Worm (Caenorhabditis elegans) whole organism, L3 larva: ENCODE results near the gene rpl-28.

Source experiments
- R02D3.7 ChIP-seq: fragments of 150-350 bp; optimal IDR thresholded peaks from 2 replicates; lab custom pipeline; 2014; ENCODE audit warnings: missing biosample characterization, missing genetic modification characterization
- ZK546.5 ChIP-seq: sonication (generic microtip); optimal IDR thresholded peaks from 2 replicates; lab custom pipeline; 2017; ENCODE audit warnings: missing biosample characterization, missing genetic modification characterization
- ama-1 ChIP-seq: fragments of 150-350 bp; optimal IDR thresholded peaks from 2 replicates; lab custom pipeline; 2018
- ceh-16 ChIP-seq: sonication (generic microtip); optimal IDR thresholded peaks from 2 replicates; lab custom pipeline; 2017; ENCODE audit warnings: missing biosample characterization, missing genetic modification characterization
- ceh-82 ChIP-seq: fragments of 150-350 bp; optimal IDR thresholded peaks from 2 replicates; lab custom pipeline; 2014; ENCODE audit warnings: missing biosample characterization, missing genetic modification characterization
- ceh-9 ChIP-seq: sonication (generic microtip); optimal IDR thresholded peaks from 2 replicates; lab custom pipeline; 2018; ENCODE audit warnings: missing biosample characterization, missing genetic modification characterization
- daf-12 ChIP-seq: fragments of 150-350 bp; optimal IDR thresholded peaks from 2 replicates; lab custom pipeline; 2014; ENCODE audit warnings: missing biosample characterization, missing genetic modification reagents, missing genetic modification characterization
- egl-5 ChIP-seq: fragments of 150-350 bp; optimal IDR thresholded peaks from 2 replicates; lab custom pipeline; 2017; ENCODE audit warnings: missing biosample characterization, missing genetic modification reagents, missing genetic modification characterization, inconsistent platforms
- elt-1 ChIP-seq: fragments of 150-350 bp; optimal IDR thresholded peaks from 2 replicates; lab custom pipeline; 2014; ENCODE audit warnings: missing biosample characterization, missing genetic modification characterization
- elt-2 ChIP-seq: sonication (generic microtip); optimal IDR thresholded peaks from 2 replicates; lab custom pipeline; 2016; ENCODE audit warnings: missing genetic modification reagents, mild to moderate bottlenecking, missing genetic modification characterization, missing compliant biosample characterization
- fkh-10 ChIP-seq: sonication (generic microtip); optimal IDR thresholded peaks from 2 replicates; lab custom pipeline; 2017; ENCODE audit warnings: missing biosample characterization, missing genetic modification reagents, missing genetic modification characterization
- fkh-2 ChIP-seq: fragments of 150-350 bp; optimal IDR thresholded peaks from 2 replicates; lab custom pipeline; 2014; ENCODE audit warnings: missing biosample characterization, missing genetic modification reagents, missing genetic modification characterization
- hmg-11 ChIP-seq: sonication (generic microtip); optimal IDR thresholded peaks from 2 replicates; lab custom pipeline; 2016; ENCODE audit warnings: missing genetic modification characterization, missing compliant biosample characterization
- jun-1 ChIP-seq: fragments of 150-350 bp; optimal IDR thresholded peaks from 2 replicates; lab custom pipeline; 2014; ENCODE audit warnings: missing biosample characterization, missing genetic modification reagents, missing genetic modification characterization
- lin-15B ChIP-seq: fragments of 150-350 bp; optimal IDR thresholded peaks from 2 replicates; lab custom pipeline; 2014; ENCODE audit warnings: missing biosample characterization, missing genetic modification characterization
- lin-39 ChIP-seq: fragments of 150-350 bp; optimal IDR thresholded peaks from 2 replicates; lab custom pipeline; 2018; ENCODE audit warnings: missing biosample characterization, missing genetic modification reagents, missing genetic modification characterization
- lsy-12 ChIP-seq: sonication (generic microtip); optimal IDR thresholded peaks from 2 replicates; lab custom pipeline; 2016; ENCODE audit warnings: mild to moderate bottlenecking, missing genetic modification characterization, missing compliant biosample characterization
- mdl-1 ChIP-seq: fragments of 150-350 bp; optimal IDR thresholded peaks from 2 replicates; lab custom pipeline; 2014; ENCODE audit warnings: missing biosample characterization, missing genetic modification characterization
- mml-1 ChIP-seq: fragments of 150-350 bp; sonication (generic microtip); optimal IDR thresholded peaks from 3 replicates; lab custom pipeline; 2014; ENCODE audit warnings: missing biosample characterization, missing genetic modification characterization
- nfya-1 ChIP-seq: sonication (generic microtip); optimal IDR thresholded peaks from 2 replicates; lab custom pipeline; 2017; ENCODE audit warnings: missing genetic modification characterization, mild to moderate bottlenecking, missing compliant biosample characterization, antibody characterized with exemption, moderate library complexity; ENCODE audit not compliant: insufficient read depth
- nhr-11 ChIP-seq: fragments of 150-350 bp; optimal IDR thresholded peaks from 2 replicates; lab custom pipeline; 2014; ENCODE audit warnings: missing biosample characterization, missing genetic modification characterization
- nhr-12 ChIP-seq: fragments of 150-350 bp; optimal IDR thresholded peaks from 2 replicates; lab custom pipeline; 2014; ENCODE audit warnings: missing biosample characterization, missing genetic modification characterization
- nhr-23 ChIP-seq: fragments of 150-350 bp; optimal IDR thresholded peaks from 2 replicates; lab custom pipeline; 2014; ENCODE audit warnings: missing biosample characterization, missing genetic modification reagents, missing genetic modification characterization
- nhr-237 ChIP-seq: fragments of 150-350 bp; optimal IDR thresholded peaks from 2 replicates; lab custom pipeline; 2014; ENCODE audit warnings: missing biosample characterization, missing genetic modification characterization
- nhr-25 ChIP-seq: sonication (generic microtip); optimal IDR thresholded peaks from 2 replicates; lab custom pipeline; 2017; ENCODE audit warnings: missing biosample characterization, missing genetic modification characterization
- nhr-43 ChIP-seq: sonication (generic microtip); optimal IDR thresholded peaks from 2 replicates; lab custom pipeline; 2016; ENCODE audit warnings: mild to moderate bottlenecking, missing genetic modification characterization, missing compliant biosample characterization; ENCODE audit not compliant: poor library complexity, severe bottlenecking
- nhr-76 ChIP-seq: fragments of 150-350 bp; sonication (generic microtip); optimal IDR thresholded peaks from 5 replicates; lab custom pipeline; 2014; ENCODE audit warnings: missing biosample characterization, missing genetic modification characterization
- nhr-77 ChIP-seq: fragments of 150-350 bp; optimal IDR thresholded peaks from 2 replicates; lab custom pipeline; 2014; ENCODE audit warnings: missing biosample characterization, missing genetic modification characterization
- pha-4 ChIP-seq: fragments of 150-350 bp; optimal IDR thresholded peaks from 2 replicates; lab custom pipeline; 2014; ENCODE audit warnings: missing biosample characterization, missing genetic modification reagents, missing genetic modification characterization
- pqm-1 ChIP-seq: fragments of 150-350 bp; optimal IDR thresholded peaks from 2 replicates; lab custom pipeline; 2017; ENCODE audit warnings: missing biosample characterization, missing genetic modification characterization, inconsistent platforms
- sea-2 ChIP-seq: fragments of 150-350 bp; sonication (generic microtip); optimal IDR thresholded peaks from 4 replicates; lab custom pipeline; 2014; ENCODE audit warnings: missing biosample characterization, missing genetic modification reagents, missing genetic modification characterization
- skn-1 ChIP-seq: fragments of 150-350 bp; optimal IDR thresholded peaks from 2 replicates; lab custom pipeline; 2014; ENCODE audit warnings: missing biosample characterization, missing genetic modification characterization
- snpc-4 ChIP-seq: fragments of 150-350 bp; optimal IDR thresholded peaks from 2 replicates; lab custom pipeline; 2014; ENCODE audit warnings: missing biosample characterization, missing genetic modification characterization
- tbx-2 ChIP-seq: sonication (generic microtip); optimal IDR thresholded peaks from 2 replicates; lab custom pipeline; 2016; ENCODE audit warnings: mild to moderate bottlenecking, missing genetic modification characterization, missing compliant biosample characterization
- unc-39 ChIP-seq: sonication (generic microtip); optimal IDR thresholded peaks from 4 replicates; lab custom pipeline; 2017; ENCODE audit warnings: missing biosample characterization, missing genetic modification characterization
- unc-62 ChIP-seq: fragments of 150-350 bp; sonication (generic microtip); optimal IDR thresholded peaks from 4 replicates; lab custom pipeline; 2014; ENCODE audit warnings: missing biosample characterization, missing genetic modification reagents, missing genetic modification characterization
- ztf-11 ChIP-seq: fragments of 150-350 bp; optimal IDR thresholded peaks from 2 replicates; lab custom pipeline; 2014; ENCODE audit warnings: missing biosample characterization, missing genetic modification characterization

The rpl-28 gene

ce11 chrV:12727104-12727637 is 741 bp downstream of the rpl-28 start, which contains the start of gene R11D1.13:
Gene R11D1.13 (plus strand): TSS chrV:12727154.
- no peak for TF ChIP-seq pqm-1
- TF ChIP-seq nhr-43, result no peak
- TF ChIP-seq snpc-4, result no peak
- no peak for TF ChIP-seq fkh-10 (GFP tag; lab: Kevin White, UChicago)
- TF ChIP-seq ZK546.5 (tag; lab: Kevin White, UChicago), result no peak
- TF ChIP-seq pha-4 (tag; lab: Kevin White, UChicago), result no peak
- no peak for TF ChIP-seq lin-39 (tag; lab: Kevin White, UChicago)
- TF ChIP-seq elt-2, result no peak
- no peak for TF ChIP-seq ztf-11 (tag; lab: Kevin White, UChicago)
- no peak for TF ChIP-seq elt-1
- TF ChIP-seq nhr-76 (tag; lab: Kevin White, UChicago), result no peak
- TF ChIP-seq nhr-12 (tag; lab: Kevin White, UChicago), result no peak
- no peak for TF ChIP-seq nfya-1 (tag; lab: Kevin White, UChicago)
- no peak for TF ChIP-seq fkh-2 (tag; lab: Kevin White, UChicago)
- TF ChIP-seq jun-1 (tag; lab: Kevin White, UChicago), result no peak
- no peak for TF ChIP-seq nhr-23 (tag; lab: Kevin White, UChicago)
- no peak for TF ChIP-seq unc-39

ce11 chrV:12725893-12726292 is 2.0 kb downstream of the rpl-28 start, which contains the start of gene R11D1.12:
Gene R11D1.12 (minus strand): TSS chrV:12725993.
- no peak for TF ChIP-seq jun-1 (tag; lab: Kevin White, UChicago)
- TF ChIP-seq nhr-237 (tag; lab: Kevin White, UChicago), result no peak
- no peak for TF ChIP-seq egl-5
- no peak for TF ChIP-seq ztf-11 (tag; lab: Kevin White, UChicago)
- TF ChIP-seq skn-1, result no peak
- TF ChIP-seq lsy-12, result no peak
- TF ChIP-seq tbx-2, result no peak
- TF ChIP-seq ceh-82, result no peak
- no peak for TF ChIP-seq lin-15B
- no peak for TF ChIP-seq elt-1
- TF ChIP-seq ZK546.5 (tag; lab: Kevin White, UChicago), result no peak
- no peak for TF ChIP-seq unc-39
- TF ChIP-seq, all 47 proteins: peak for 0

- TF ChIP-seq pqm-1 (no peak), hmg-11 (no peak), ztf-11 (tag; lab: Kevin White, UChicago) (no peak), unc-62 (GFP tag; lab: Kevin White, UChicago) (no peak), nhr-237 (tag; lab: Kevin White, UChicago) (no peak), elt-1 (no peak), unc-39 (no peak), mdl-1 (no peak), daf-12 (tag; lab: Kevin White, UChicago) (no peak), ceh-16 (tag; lab: Kevin White, UChicago) (no peak), sea-2 (GFP tag; lab: Kevin White, UChicago) (no peak), ama-1 (lab: Kevin White, UChicago) (no peak), skn-1 (no peak), tbx-2 (no peak)
- TF ChIP-seq, all 47 proteins: peak for 0
Observed at ce11 chrV:12719713-12720112, 8.2 kb downstream of the rpl-28 start, which contains the start of gene R11D1.7. Gene R11D1.7 (plus strand): TSS chrV:12720013.

DNA sequence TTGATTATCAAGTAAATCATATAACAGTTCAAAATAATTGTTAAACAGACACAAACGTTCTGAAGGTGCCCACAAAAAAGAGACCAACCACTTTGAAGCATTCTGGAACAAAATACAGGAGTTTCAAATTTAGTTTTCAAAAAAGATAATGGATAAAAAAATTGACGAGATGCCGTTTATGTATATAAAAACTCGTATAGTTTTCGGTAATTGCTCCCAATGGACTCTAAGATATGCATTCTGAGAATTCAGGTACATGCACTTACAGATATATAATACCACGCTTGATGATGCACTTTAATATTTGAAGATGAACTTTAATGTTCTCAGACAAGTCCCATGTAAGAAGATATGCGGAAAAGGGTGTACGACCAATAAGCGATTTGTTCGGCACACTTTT is 9.3 kb downstream of the rpl-28 start, which contains the start of gene str-181:
TSS of gene str-181 (minus strand) at position 101 of the 400 bp plus-strand sequence.
- TF ChIP-seq ceh-9 (tag; lab: Kevin White, UChicago), result no peak
- TF ChIP-seq pha-4 (tag; lab: Kevin White, UChicago), result no peak
- TF ChIP-seq lsy-12, result no peak
- no peak for TF ChIP-seq nhr-77 (tag; lab: Kevin White, UChicago)
- no peak for TF ChIP-seq mml-1 (tag; lab: Kevin White, UChicago)
- no peak for TF ChIP-seq ceh-82
- TF ChIP-seq nhr-25 (tag; lab: Kevin White, UChicago), result no peak
- no peak for TF ChIP-seq R02D3.7
- TF ChIP-seq nhr-76 (tag; lab: Kevin White, UChicago), result no peak
- TF ChIP-seq unc-39, result no peak
- TF ChIP-seq nhr-237 (tag; lab: Kevin White, UChicago), result no peak
- TF ChIP-seq jun-1 (tag; lab: Kevin White, UChicago), result no peak
- no peak for TF ChIP-seq ztf-11 (tag; lab: Kevin White, UChicago)
- TF ChIP-seq nhr-23 (tag; lab: Kevin White, UChicago), result no peak
- TF ChIP-seq skn-1, result no peak
- no peak for TF ChIP-seq nhr-11 (tag; lab: Kevin White, UChicago)
